Worm (Caenorhabditis elegans) whole organism, young adult: Measurements from ENCODE around the gene F15H10.12.

ENCODE experiments used
- C06A6.2 ChIP-seq: fragments of 200-800 bp; sonication (Bioruptor generic); conservative IDR thresholded peaks from 2 replicates; pipeline ENCODE4 v1.3.6; 2022; ENCODE audit warnings: missing genetic modification characterization, missing compliant biosample characterization
- C17E4.6 ChIP-seq: fragments of 200-800 bp; sonication (Bioruptor generic); IDR thresholded peaks from 2 replicates; pipeline ENCODE4 v1.3.6; 2022; ENCODE audit warnings: missing genetic modification reagents, missing genetic modification characterization, missing compliant biosample characterization
- Y53G8AR.9 ChIP-seq: fragments of 200-800 bp; sonication (Bioruptor generic); conservative IDR thresholded peaks from 2 replicates; pipeline ENCODE4 v1.3.6; 2022; ENCODE audit warnings: missing genetic modification reagents, missing genetic modification characterization, missing compliant biosample characterization
- Y79H2A.3 ChIP-seq: fragments of 200-800 bp; sonication (Bioruptor generic); conservative IDR thresholded peaks from 2 replicates; pipeline ENCODE4 v1.3.6; 2022; ENCODE audit warnings: missing genetic modification reagents, missing genetic modification characterization, missing compliant biosample characterization
- attf-5 ChIP-seq: fragments of 200-800 bp; sonication (Bioruptor generic); optimal IDR thresholded peaks from 2 replicates; lab custom pipeline; 2018; ENCODE audit warnings: mild to moderate bottlenecking, missing genetic modification characterization, missing compliant biosample characterization
- cebp-1 ChIP-seq, 2 experiments: fragments of 200-800 bp in 1 of 2; sonication (Bioruptor generic) in 1 of 2; sonication (generic microtip) in 1 of 2; IDR thresholded peaks in 1 of 2; optimal IDR thresholded peaks in 1 of 2; 2 replicates each; pipeline versions ENCODE4 v1.3.6 to Lab custom; 2017 to 2022; ENCODE audit warnings: missing compliant biosample characterization in 2 of 2, missing genetic modification characterization in 2 of 2, mild to moderate bottlenecking in 1 of 2, missing genetic modification reagents in 1 of 2, moderate library complexity in 1 of 2
- ceh-58 ChIP-seq: fragments of 200-800 bp; sonication (Bioruptor generic); IDR thresholded peaks from 2 replicates; pipeline ENCODE4 v1.3.6; 2022; ENCODE audit warnings: missing genetic modification characterization, missing compliant biosample characterization
- ceh-79 ChIP-seq: sonication (generic microtip); optimal IDR thresholded peaks from 2 replicates; lab custom pipeline; 2017; ENCODE audit warnings: mild to moderate bottlenecking, missing genetic modification characterization, missing compliant biosample characterization
- ceh-91 ChIP-seq: fragments of 200-800 bp; sonication (Bioruptor generic); IDR thresholded peaks from 2 replicates; pipeline ENCODE4 v1.3.6; 2022; ENCODE audit warnings: missing genetic modification reagents, missing genetic modification characterization, missing compliant biosample characterization
- chd-7 ChIP-seq: sonication (generic microtip); optimal IDR thresholded peaks from 2 replicates; lab custom pipeline; 2016; ENCODE audit warnings: mild to moderate bottlenecking, missing genetic modification characterization, moderate library complexity, missing compliant biosample characterization
- dpff-1 ChIP-seq: sonication (generic microtip); optimal IDR thresholded peaks from 2 replicates; lab custom pipeline; 2017; ENCODE audit warnings: mild to moderate bottlenecking, missing genetic modification characterization, missing compliant biosample characterization
- egl-18 ChIP-seq: fragments of 200-800 bp; sonication (Bioruptor generic); IDR thresholded peaks from 2 replicates; pipeline ENCODE4 v1.3.6; 2022; ENCODE audit warnings: missing genetic modification reagents, missing genetic modification characterization, missing compliant biosample characterization
- ets-4 ChIP-seq: fragments of 200-800 bp; sonication (Bioruptor generic); optimal IDR thresholded peaks from 2 replicates; lab custom pipeline; 2018; ENCODE audit warnings: mild to moderate bottlenecking, missing genetic modification characterization, missing compliant biosample characterization
- gei-17 ChIP-seq: fragments of 200-800 bp; sonication (Bioruptor generic); optimal IDR thresholded peaks from 2 replicates; lab custom pipeline; 2018; ENCODE audit warnings: mild to moderate bottlenecking, missing genetic modification characterization, missing compliant biosample characterization
- hmg-1.2 ChIP-seq: fragments of 200-800 bp; sonication (Bioruptor generic); IDR thresholded peaks from 2 replicates; pipeline ENCODE4 v1.3.6; 2022; ENCODE audit warnings: missing genetic modification reagents, missing genetic modification characterization, missing compliant biosample characterization
- hsf-1 ChIP-seq: fragments of 200-800 bp; sonication (Bioruptor generic); IDR thresholded peaks from 2 replicates; pipeline ENCODE4 v1.3.6; 2022; ENCODE audit warnings: missing genetic modification reagents, missing genetic modification characterization, missing compliant biosample characterization
- lir-1 ChIP-seq: fragments of 200-800 bp; sonication (Bioruptor generic); conservative IDR thresholded peaks from 2 replicates; pipeline ENCODE4 v1.3.6; 2022; ENCODE audit warnings: missing genetic modification reagents, missing genetic modification characterization, missing compliant biosample characterization
- lsy-27 ChIP-seq: sonication (generic microtip); optimal IDR thresholded peaks from 2 replicates; lab custom pipeline; 2017; ENCODE audit warnings: missing genetic modification characterization, mild to moderate bottlenecking, missing compliant biosample characterization, antibody characterized with exemption, missing genotype, borderline replicate concordance; ENCODE audit not compliant: insufficient read depth
- madf-10 ChIP-seq: sonication (generic microtip); optimal IDR thresholded peaks from 2 replicates; lab custom pipeline; 2016; ENCODE audit warnings: mild to moderate bottlenecking, missing genetic modification characterization, missing compliant biosample characterization
- nfyb-1 ChIP-seq: fragments of 200-800 bp; sonication (Bioruptor generic); IDR thresholded peaks from 2 replicates; pipeline ENCODE4 v1.3.6; 2022; ENCODE audit warnings: missing genetic modification reagents, missing genetic modification characterization, missing compliant biosample characterization
- nhr-80 ChIP-seq: sonication (generic microtip); optimal IDR thresholded peaks from 2 replicates; lab custom pipeline; 2016; ENCODE audit warnings: missing genetic modification characterization, missing compliant biosample characterization
- rcor-1 ChIP-seq: fragments of 200-800 bp; sonication (Bioruptor generic); IDR thresholded peaks from 2 replicates; pipeline ENCODE4 v1.3.6; 2022; ENCODE audit warnings: missing genetic modification reagents, missing genetic modification characterization, missing compliant biosample characterization
- rec-8 ChIP-seq, 2 experiments: sonication (generic microtip); optimal IDR thresholded peaks; 2 replicates each; lab custom pipeline; 2016; ENCODE audit warnings: mild to moderate bottlenecking in 2 of 2, missing genetic modification characterization in 2 of 2, missing genetic modification reagents in 2 of 2, missing genotype in 2 of 2, missing biosample characterization in 1 of 2, missing compliant biosample characterization in 1 of 2, moderate library complexity in 1 of 2
- rpc-1 ChIP-seq, 2 experiments: fragments of 150-350 bp in 1 of 2; sonication (generic microtip) in 1 of 2; optimal IDR thresholded peaks; 2 replicates each; lab custom pipeline; 2014 to 2018; ENCODE audit warnings: missing biosample characterization in 1 of 2, missing genetic modification characterization in 1 of 2, missing genetic modification reagents in 1 of 2, missing genotype in 1 of 2
- sea-2 ChIP-seq: fragments of 200-800 bp; sonication (Bioruptor generic); IDR thresholded peaks from 2 replicates; pipeline ENCODE4 v1.3.6; 2022; ENCODE audit warnings: missing genetic modification characterization, missing compliant biosample characterization

The F15H10.12 gene

DNA sequence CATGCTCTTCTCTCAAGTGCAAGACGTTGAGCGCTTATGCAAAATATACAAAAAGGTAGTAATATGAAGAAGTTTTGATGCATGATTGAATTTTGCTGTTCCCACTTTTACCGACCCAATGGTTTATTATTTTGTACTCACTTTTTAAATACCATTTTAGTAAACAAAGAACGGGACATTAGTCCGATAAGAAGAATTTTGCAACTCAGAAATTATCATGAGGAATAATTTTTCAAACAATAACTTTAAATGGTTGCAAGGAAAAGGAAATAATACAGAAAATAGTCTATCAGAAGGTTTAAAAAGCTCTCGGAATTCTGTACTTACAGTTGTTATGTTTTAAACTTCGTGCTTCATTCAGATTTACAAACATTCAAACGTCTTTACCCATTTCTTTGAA is 4.7 kb upstream of the F15H10.12 start, which contains the start of gene F15H10.9:
F15H10.9 (minus strand) TSS at position 101 of the 400 bp plus-strand sequence.
- TF ChIP-seq rec-8 (tag; optimal IDR thresholded peaks at IDR 0.05; lab: Kevin White, UChicago): no peak
- no peak for TF ChIP-seq Y53G8AR.9
- no peak for TF ChIP-seq C17E4.6 (GFP tag; lab: Robert Waterston, UW)
- TF ChIP-seq C06A6.2 (GFP tag; lab: Robert Waterston, UW): no peak
- TF ChIP-seq rpc-1 (optimal IDR thresholded peaks at IDR 0.05; lab: Kevin White, UChicago): no peak
- no peak for TF ChIP-seq rpc-1 (tag; optimal IDR thresholded peaks at IDR 0.05; lab: Kevin White, UChicago)
- TF ChIP-seq gei-17 (GFP tag; lab: Kevin White, UChicago): no peak
- TF ChIP-seq rcor-1 (GFP tag; lab: Robert Waterston, UW): no peak

DNA sequence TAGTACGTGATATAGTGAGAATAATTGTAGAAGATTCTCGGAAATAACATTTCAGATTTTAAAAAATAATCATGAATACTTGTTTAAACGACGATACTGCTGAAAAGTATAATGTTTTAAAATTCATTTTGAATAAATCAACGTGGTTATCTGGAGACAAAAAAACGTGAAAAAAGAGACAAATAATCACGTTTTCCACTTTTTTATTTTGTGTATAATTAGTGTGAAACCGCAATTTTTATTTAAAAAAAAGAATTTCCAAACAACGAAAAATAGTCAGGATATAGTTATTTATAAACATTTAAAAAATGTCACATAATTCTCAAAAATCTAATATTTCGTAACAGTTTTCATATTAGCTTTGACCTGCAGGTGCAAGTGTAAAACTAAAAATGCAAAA is 3.6 kb downstream of the F15H10.12 start, which contains the start of gene F15H10.7:
F15H10.7 (minus strand) TSS at position 101 of the 400 bp plus-strand sequence.
- TF ChIP-seq dpff-1: no peak

DNA sequence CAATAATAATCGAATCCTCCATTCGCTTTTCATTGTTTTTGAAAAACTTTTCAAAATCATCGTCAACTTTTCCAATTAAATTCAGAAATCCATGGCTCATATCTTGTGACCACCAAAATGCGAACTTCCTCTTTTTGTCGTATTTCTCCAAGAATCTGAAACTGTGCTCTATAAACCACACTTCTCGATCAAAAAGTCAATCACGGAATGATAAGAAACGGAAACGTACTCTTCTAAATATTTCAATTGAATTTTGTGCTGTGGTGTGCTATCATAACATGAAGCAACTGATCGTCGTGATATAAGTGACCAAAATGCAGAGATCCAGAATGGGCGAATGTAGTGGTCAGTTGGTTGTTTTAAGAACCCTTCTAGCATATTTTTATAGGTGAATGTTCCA is 5.2 kb downstream of the F15H10.12 start:
- TF ChIP-seq rpc-1 (optimal IDR thresholded peaks at IDR 0.05; lab: Kevin White, UChicago) (no peak), rpc-1 (tag; optimal IDR thresholded peaks at IDR 0.05; lab: Kevin White, UChicago) (no peak), ceh-91 (GFP tag; lab: Robert Waterston, UW) (no peak), lir-1 (GFP tag; lab: Robert Waterston, UW) (no peak), nhr-80 (tag; lab: Kevin White, UChicago) (peak; percentile 74), attf-5 (no peak)
- TF ChIP-seq, all 124 proteins: peak for 1

DNA sequence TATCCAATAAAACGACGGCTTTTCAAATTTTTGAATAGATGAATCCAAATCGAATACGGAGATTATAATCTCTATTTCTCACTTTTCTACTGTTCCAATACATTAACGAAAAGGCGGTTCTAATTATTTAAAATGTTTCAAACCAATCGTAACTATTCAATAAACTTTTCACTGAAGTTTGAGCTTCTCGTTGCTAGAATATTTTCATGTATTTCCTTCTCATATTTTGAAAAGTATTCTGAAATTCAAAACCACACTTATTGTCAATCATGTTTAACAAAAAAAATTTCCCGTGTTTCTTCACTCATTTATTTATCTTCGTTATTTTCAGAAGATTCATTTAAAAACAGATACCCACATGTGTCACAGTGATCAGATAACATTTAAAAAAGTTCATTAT is 7.1 kb downstream of the F15H10.12 start, which contains the start of gene F15H10.8:
F15H10.8 (minus strand) TSS at position 101 of the 400 bp plus-strand sequence.
- TF ChIP-seq Y79H2A.3 (GFP tag; lab: Robert Waterston, UW): no peak

DNA sequence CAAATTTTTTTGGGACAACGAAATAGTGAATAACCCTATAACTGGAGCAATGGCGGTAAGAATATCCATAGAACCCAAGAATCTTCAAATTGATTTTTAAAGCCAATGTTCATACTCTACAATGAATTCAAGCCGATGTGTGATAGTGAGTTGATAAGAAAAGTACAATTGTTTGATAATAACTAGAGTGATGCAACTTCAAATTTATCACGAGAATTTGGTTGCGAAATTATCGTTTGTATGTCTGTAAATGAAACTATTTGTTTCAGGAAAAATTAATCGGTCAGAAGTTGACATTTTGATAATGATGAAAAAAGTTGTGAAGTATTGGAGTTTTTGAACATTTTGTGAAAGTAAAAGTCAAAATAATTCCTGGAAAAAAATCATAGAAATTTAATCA is 10.6 kb downstream of the F15H10.12 start:
- TF ChIP-seq cebp-1 (GFP tag; IDR thresholded peaks at IDR 0.05; lab: Robert Waterston, UW) (peak; percentile 84), cebp-1 (tag; optimal IDR thresholded peaks at IDR 0.05; lab: Kevin White, UChicago) (peak; percentile 86), ets-4 (GFP tag; lab: Kevin White, UChicago) (peak; percentile 32), madf-10 (no peak), nhr-80 (tag; lab: Kevin White, UChicago) (peak; percentile 93), lsy-27 (tag; lab: Kevin White, UChicago) (no peak)

DNA sequence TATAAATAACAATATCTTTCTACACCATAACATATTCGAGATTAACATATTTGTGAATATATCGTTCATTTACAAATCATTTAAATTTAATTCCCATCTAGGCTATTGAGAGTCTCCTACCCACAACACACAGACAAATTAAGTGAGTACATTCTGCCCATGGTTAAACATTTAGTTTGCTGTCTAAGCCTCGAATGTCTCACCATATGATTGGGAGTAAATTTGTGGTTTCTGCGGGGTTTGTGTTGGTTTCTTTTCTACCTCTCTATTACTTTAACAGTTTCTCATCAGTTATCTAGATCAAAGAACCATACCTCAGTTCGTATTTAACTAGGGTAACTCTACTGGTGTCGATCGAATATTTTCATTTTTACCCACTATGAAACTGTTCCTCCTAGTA is 11.4 kb downstream of the F15H10.12 start, which contains the start of gene ugt-2:
ugt-2 (plus strand) TSS at position 371 of the 400 bp plus-strand sequence.
- TF ChIP-seq sea-2 (GFP tag; lab: Robert Waterston, UW): no peak
- no peak for TF ChIP-seq chd-7
- peak; percentile 42 for TF ChIP-seq nhr-80 (tag; lab: Kevin White, UChicago)

DNA sequence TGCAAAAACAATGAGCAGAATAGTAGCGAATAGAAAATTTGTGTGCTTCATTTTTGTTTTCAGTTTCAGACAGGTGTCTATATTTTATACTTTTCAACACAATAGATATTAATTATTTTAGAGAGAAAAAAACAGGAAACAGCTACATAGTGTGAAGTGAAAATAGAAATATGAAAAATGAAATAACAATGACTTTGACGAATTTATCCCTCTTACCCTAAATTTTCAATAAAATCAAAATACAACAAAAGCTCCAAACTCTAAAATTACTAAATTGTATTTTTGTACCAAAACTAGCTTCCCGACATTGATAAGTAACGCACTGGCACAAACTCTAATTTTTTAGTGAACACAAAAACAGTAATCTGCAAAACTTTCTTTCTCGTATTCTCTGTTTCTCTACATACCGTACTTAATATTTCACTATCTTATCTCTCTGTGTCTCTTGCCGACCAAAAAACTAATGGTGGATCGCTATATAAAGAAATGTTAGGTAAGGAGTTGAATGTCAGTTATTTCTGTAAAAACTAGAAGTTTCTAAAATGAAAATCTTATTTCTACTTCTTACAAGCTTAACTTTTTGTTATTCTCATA is 14.6 kb downstream of the F15H10.12 start, which contains the start of the genes col-151 and ugt-1:
col-151 (minus strand) TSS at position 51 of the 594 bp plus-strand sequence.
ugt-1 (plus strand) TSS at position 491 of the 594 bp plus-strand sequence.
- TF ChIP-seq ets-4 (GFP tag; lab: Kevin White, UChicago) (no peak), nhr-80 (tag; lab: Kevin White, UChicago) (peak; percentile 48), ceh-58 (no peak), egl-18 (GFP tag; lab: Robert Waterston, UW) (no peak), hsf-1 (no peak), hmg-1.2 (GFP tag; lab: Robert Waterston, UW) (peak; percentile 82), nfyb-1 (GFP tag; lab: Robert Waterston, UW) (no peak), ceh-79 (tag; lab: Kevin White, UChicago) (no peak), cebp-1 (GFP tag; IDR thresholded peaks at IDR 0.05; lab: Robert Waterston, UW) (no peak), cebp-1 (tag; optimal IDR thresholded peaks at IDR 0.05; lab: Kevin White, UChicago) (no peak)
